Fruit fly (Drosophila melanogaster) whole organism, adult: ENCODE measurements around the gene CG4983.

Experiments
- CG12768 ChIP-seq: fragments of 200-800 bp; sonication (Bioruptor generic); optimal IDR thresholded peaks from 2 replicates; lab custom pipeline; 2017; ENCODE audit warnings: missing biosample characterization, missing genetic modification characterization, mild to moderate bottlenecking, moderate library complexity, missing genetic modification reagents
- CG14711 ChIP-seq: fragments of 200-800 bp; sonication (Bioruptor generic); optimal IDR thresholded peaks from 2 replicates; lab custom pipeline; 2018; ENCODE audit warnings: missing biosample characterization, mild to moderate bottlenecking, missing genetic modification characterization, moderate library complexity
- CG1620 ChIP-seq: fragments of 200-800 bp; sonication (Bioruptor generic); optimal IDR thresholded peaks from 2 replicates; lab custom pipeline; 2016; ENCODE audit warnings: missing biosample characterization, missing genetic modification characterization
- CG33017 ChIP-seq: fragments of 200-800 bp; sonication (Bioruptor generic); optimal IDR thresholded peaks from 2 replicates; lab custom pipeline; 2018; ENCODE audit warnings: missing biosample characterization, mild to moderate bottlenecking, missing genetic modification characterization, moderate library complexity
- CG7101 ChIP-seq: fragments of 200-800 bp; sonication (Bioruptor generic); optimal IDR thresholded peaks from 2 replicates; lab custom pipeline; 2018; ENCODE audit warnings: missing biosample characterization, mild to moderate bottlenecking, missing genetic modification characterization, moderate library complexity
- Hr96 ChIP-seq: fragments of 200-800 bp; sonication (Bioruptor generic); optimal IDR thresholded peaks from 2 replicates; lab custom pipeline; 2016; ENCODE audit warnings: missing biosample characterization, missing genetic modification characterization
- bab1 ChIP-seq: fragments of 200-800 bp; sonication (Bioruptor generic); optimal IDR thresholded peaks from 3 replicates; lab custom pipeline; 2019; ENCODE audit warnings: missing biosample characterization, mild to moderate bottlenecking, missing genetic modification characterization, moderate library complexity
- kay ChIP-seq: fragments of 200-800 bp; sonication (Bioruptor generic); peaks from one replicate; lab custom pipeline; 2016; ENCODE audit warnings: missing biosample characterization, missing genetic modification characterization, borderline replicate concordance
- ovo ChIP-seq: fragments of 200-800 bp; sonication (Bioruptor generic); optimal IDR thresholded peaks from 2 replicates; lab custom pipeline; 2016; ENCODE audit warnings: missing biosample characterization, missing genetic modification characterization
- toe ChIP-seq: fragments of 200-800 bp; sonication (Bioruptor generic); optimal IDR thresholded peaks from 2 replicates; lab custom pipeline; 2016; ENCODE audit warnings: missing biosample characterization, missing genetic modification characterization

DNA sequence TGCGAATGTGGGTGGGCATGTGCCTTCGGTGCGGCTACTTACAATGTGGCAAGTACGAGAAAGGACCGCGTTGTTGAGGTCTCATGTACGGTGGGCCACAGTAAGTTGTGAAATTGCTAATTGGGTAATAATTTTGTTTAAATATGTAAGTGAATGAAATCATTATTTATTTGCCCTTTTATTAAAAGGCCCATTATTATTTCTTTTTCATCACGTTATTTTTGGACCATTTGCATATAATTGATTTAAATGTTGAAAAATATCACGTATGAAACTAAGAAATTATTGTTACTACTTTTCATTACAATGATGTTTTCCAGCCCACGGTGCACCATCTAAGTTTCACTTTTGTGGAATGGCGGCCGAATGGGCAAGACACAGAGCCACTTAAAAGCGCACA lies 24.0 kb upstream of the CG4983 start:
- TF ChIP-seq bab1 (GFP tag; lab: Kevin White, UChicago): no peak
- TF ChIP-seq kay (GFP tag; lab: Kevin White, UChicago): no peak
- no peak for TF ChIP-seq CG14711 (tag; lab: Kevin White, UChicago)
- TF ChIP-seq CG33017 (tag; lab: Kevin White, UChicago): no peak
- no peak for TF ChIP-seq toe (GFP tag; lab: Kevin White, UChicago)
- no peak for TF ChIP-seq CG12768 (GFP tag; lab: Kevin White, UChicago)
- no peak for TF ChIP-seq CG1620 (GFP tag; lab: Kevin White, UChicago)
- TF ChIP-seq Hr96 (GFP tag; lab: Kevin White, UChicago): no peak
- TF ChIP-seq CG7101 (tag; lab: Kevin White, UChicago): no peak
- TF ChIP-seq ovo (GFP tag; lab: Kevin White, UChicago): no peak
